Fruit fly (Drosophila melanogaster): ENCODE results near the gene SPE.

SPE gene

DNA sequence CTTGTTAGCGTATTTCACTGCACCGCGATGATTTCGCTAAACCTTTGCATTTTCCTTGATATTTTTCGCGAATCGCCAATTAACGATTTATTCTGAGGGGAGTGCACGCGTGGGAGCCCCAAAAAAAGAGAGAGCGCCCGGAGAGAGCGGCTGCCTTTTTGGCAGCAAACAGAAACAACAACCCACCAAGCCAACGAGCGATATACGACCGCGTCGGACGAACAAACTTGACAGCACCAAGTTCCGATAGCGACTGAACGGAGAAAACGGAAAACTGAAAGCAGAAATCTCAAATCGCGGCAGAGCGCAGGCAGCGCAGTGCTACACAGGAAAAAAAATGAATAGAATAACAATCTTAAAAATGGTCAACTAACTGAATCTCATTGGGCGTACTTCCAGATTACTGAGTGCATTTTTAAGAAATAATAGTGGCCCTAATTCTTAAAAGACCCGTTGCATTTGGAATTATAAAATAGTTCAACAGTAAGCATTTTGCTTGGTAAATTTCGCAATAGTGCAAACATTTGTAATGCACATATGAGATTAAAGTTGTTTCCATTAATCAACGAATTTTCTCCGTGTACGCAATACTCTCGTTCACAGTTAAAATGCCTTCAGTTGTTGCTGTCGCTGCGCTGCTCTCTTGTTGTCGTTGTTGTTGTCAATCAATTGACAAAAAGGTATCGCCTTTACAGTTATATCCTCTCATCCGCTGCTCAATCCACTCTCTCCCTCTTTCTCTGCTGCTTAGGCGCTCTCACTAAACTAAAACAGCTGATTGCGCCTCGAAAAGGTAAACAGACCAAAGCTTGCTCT is 16.4 kb upstream of the SPE start, which contains the start of gene CG31145 (continued):
- peak; percentile 99 for TF ChIP-seq CG9817 (tag; optimal IDR thresholded peaks at IDR 0.05)
- peak; percentile 100 for TF ChIP-seq CG12104 (GFP tag; optimal IDR thresholded peaks at IDR 0.05)
- no peak for TF ChIP-seq cad (GFP tag; optimal IDR thresholded peaks at IDR 0.05)
- peak; percentile 100 for TF ChIP-seq Hmr (GFP tag; optimal IDR thresholded peaks at IDR 0.05)
- TF ChIP-seq CG11504 (tag; optimal IDR thresholded peaks at IDR 0.05) = peak; percentile 99
- TF ChIP-seq CG1832 (GFP tag; optimal IDR thresholded peaks at IDR 0.05) = no peak
- TF ChIP-seq ind (GFP tag; optimal IDR thresholded peaks at IDR 0.05) = peak; percentile 100
- TF ChIP-seq ro (GFP tag; IDR thresholded peaks at IDR 0.05) = peak; percentile 97
- peak; percentile 99 for TF ChIP-seq CG8944 (GFP tag; optimal IDR thresholded peaks at IDR 0.05)
- peak; percentile 99 for TF ChIP-seq CG11695 (GFP tag; IDR thresholded peaks at IDR 0.05)
- TF ChIP-seq CG10321 (GFP tag; IDR thresholded peaks at IDR 0.05) = peak; percentile 86
- TF ChIP-seq fu2 (GFP tag; optimal IDR thresholded peaks at IDR 0.05) = peak; percentile 99
- peak; percentile 99 for TF ChIP-seq jumu (GFP tag; optimal IDR thresholded peaks at IDR 0.05)
- peak; percentile 100 for TF ChIP-seq gem (tag; optimal IDR thresholded peaks at IDR 0.05)
- peak; percentile 98 for TF ChIP-seq wdn (GFP tag; IDR thresholded peaks at IDR 0.05)
- TF ChIP-seq CG5953 (GFP tag; IDR thresholded peaks at IDR 0.05) = peak; percentile 98
- TF ChIP-seq dm (GFP tag; optimal IDR thresholded peaks at IDR 0.05) = peak; percentile 99
- peak; percentile 98 for TF ChIP-seq Blimp-1 (GFP tag; optimal IDR thresholded peaks at IDR 0.05)
- peak; percentile 93 for TF ChIP-seq CG2116 (GFP tag; optimal IDR thresholded peaks at IDR 0.05)
- peak; percentile 99 for TF ChIP-seq Atf3 (GFP tag; optimal IDR thresholded peaks at IDR 0.05)
- TF ChIP-seq CG13296 (GFP tag; optimal IDR thresholded peaks at IDR 0.05) = peak; percentile 99
- TF ChIP-seq kni (GFP tag; optimal IDR thresholded peaks at IDR 0.05) = peak; percentile 92
- peak; percentile 100 for TF ChIP-seq pho (GFP tag; optimal IDR thresholded peaks at IDR 0.05)
- TF ChIP-seq CG12391 (tag; optimal IDR thresholded peaks at IDR 0.05) = peak; percentile 100
- TF ChIP-seq C15 (GFP tag; IDR thresholded peaks at IDR 0.05) = peak; percentile 97
- peak; percentile 99 for TF ChIP-seq cato (GFP tag; optimal IDR thresholded peaks at IDR 0.05; ENCODE audit: borderline replicate concordance)
- peak; percentile 99 for TF ChIP-seq CG3847 (GFP tag; IDR thresholded peaks at IDR 0.05)
- peak; percentile 98 for TF ChIP-seq CG13894 (tag; optimal IDR thresholded peaks at IDR 0.05)
- TF ChIP-seq stc (GFP tag; IDR thresholded peaks at IDR 0.05) = peak; percentile 99
- peak; percentile 99 for TF ChIP-seq repo (GFP tag; optimal IDR thresholded peaks at IDR 0.05)
- TF ChIP-seq Dek (tag; optimal IDR thresholded peaks at IDR 0.05) = peak; percentile 99
- peak; percentile 95 for TF ChIP-seq TFAM (GFP tag; optimal IDR thresholded peaks at IDR 0.05)
- peak; percentile 99 for TF ChIP-seq CG6683 (GFP tag; optimal IDR thresholded peaks at IDR 0.05)
- TF ChIP-seq jing (GFP tag; optimal IDR thresholded peaks at IDR 0.05) = peak; percentile 99
- peak; percentile 100 for TF ChIP-seq CG13424 (tag; optimal IDR thresholded peaks at IDR 0.05)
- TF ChIP-seq CG32532 (GFP tag; IDR thresholded peaks at IDR 0.05) = peak; percentile 99
- TF ChIP-seq zen (tag; optimal IDR thresholded peaks at IDR 0.05) = peak; percentile 98
- TF ChIP-seq CG8924 (tag; optimal IDR thresholded peaks at IDR 0.05) = peak; percentile 100
- TF ChIP-seq CG10565 (GFP tag; optimal IDR thresholded peaks at IDR 0.05) = peak; percentile 99
- TF ChIP-seq CG4854 (GFP tag; optimal IDR thresholded peaks at IDR 0.05) = peak; percentile 99
- peak; percentile 14 for TF ChIP-seq Kr (GFP tag; optimal IDR thresholded peaks at IDR 0.05)
- peak; percentile 97 for TF ChIP-seq kah (GFP tag; optimal IDR thresholded peaks at IDR 0.05)
- TF ChIP-seq CG17612 (GFP tag; IDR thresholded peaks at IDR 0.05) = peak; percentile 97
- TF ChIP-seq CG3407 (GFP tag; optimal IDR thresholded peaks at IDR 0.05) = peak; percentile 99
- peak; percentile 99 for TF ChIP-seq NC2β (GFP tag; optimal IDR thresholded peaks at IDR 0.05)
- TF ChIP-seq Dad (GFP tag; optimal IDR thresholded peaks at IDR 0.05) = peak; percentile 99
- TF ChIP-seq bcd (GFP tag; optimal IDR thresholded peaks at IDR 0.05) = peak; percentile 100
- TF ChIP-seq Fer3 (tag; optimal IDR thresholded peaks at IDR 0.05) = peak; percentile 99
- TF ChIP-seq CG3065 (GFP tag; optimal IDR thresholded peaks at IDR 0.05) = peak; percentile 99
